Worm (Caenorhabditis elegans) whole organism, late embryonic: ENCODE results near the gene R151.2.

Experiments
- C08G9.2 ChIP-seq: sonication (generic microtip); optimal IDR thresholded peaks from 2 replicates; lab custom pipeline; 2016; ENCODE audit warnings: mild to moderate bottlenecking, missing genetic modification characterization, moderate library complexity, missing compliant biosample characterization
- C38D4.7 ChIP-seq: fragments of 200-800 bp; sonication (Bioruptor generic); optimal IDR thresholded peaks from 2 replicates; lab custom pipeline; 2018; ENCODE audit warnings: mild to moderate bottlenecking, missing genetic modification characterization, moderate library complexity, missing compliant biosample characterization
- F13H6.1 ChIP-seq: sonication (generic microtip); optimal IDR thresholded peaks from 2 replicates; lab custom pipeline; 2016; ENCODE audit warnings: missing genetic modification characterization, missing compliant biosample characterization
- K02D7.2 ChIP-seq: sonication (generic microtip); optimal IDR thresholded peaks from 2 replicates; lab custom pipeline; 2017; ENCODE audit warnings: mild to moderate bottlenecking, missing genetic modification characterization, missing compliant biosample characterization
- K09A11.1 ChIP-seq: sonication (generic microtip); optimal IDR thresholded peaks from 2 replicates; lab custom pipeline; 2017; ENCODE audit warnings: antibody characterized with exemption, mild to moderate bottlenecking, missing genetic modification characterization, missing compliant biosample characterization; ENCODE audit not compliant: insufficient read depth
- T23F11.4 ChIP-seq: fragments of 200-800 bp; sonication (Bioruptor generic); optimal IDR thresholded peaks from 2 replicates; lab custom pipeline; 2018; ENCODE audit warnings: mild to moderate bottlenecking, missing genetic modification characterization, missing compliant biosample characterization
- Y22D7AL.16 ChIP-seq: sonication (generic microtip); optimal IDR thresholded peaks from 2 replicates; lab custom pipeline; 2016; ENCODE audit warnings: missing genetic modification characterization, missing compliant biosample characterization
- ama-1 ChIP-seq: fragments of 150-350 bp; optimal IDR thresholded peaks from 2 replicates; lab custom pipeline; 2014
- ceh-18 ChIP-seq: sonication (generic microtip); optimal IDR thresholded peaks from 2 replicates; lab custom pipeline; 2016; ENCODE audit warnings: missing genetic modification characterization, missing compliant biosample characterization
- ceh-2 ChIP-seq: sonication (generic microtip); optimal IDR thresholded peaks from 2 replicates; lab custom pipeline; 2016; ENCODE audit warnings: missing genotype, missing genetic modification characterization, missing compliant biosample characterization
- ceh-22 ChIP-seq: sonication (generic microtip); optimal IDR thresholded peaks from 2 replicates; lab custom pipeline; 2017; ENCODE audit warnings: missing biosample characterization, missing genetic modification characterization
- ceh-24 ChIP-seq: sonication (generic microtip); optimal IDR thresholded peaks from 2 replicates; lab custom pipeline; 2016; ENCODE audit warnings: mild to moderate bottlenecking, missing genetic modification characterization, missing compliant biosample characterization
- ceh-30 ChIP-seq: fragments of 150-350 bp; optimal IDR thresholded peaks from 2 replicates; lab custom pipeline; 2014; ENCODE audit warnings: missing biosample characterization, missing genetic modification characterization
- ceh-31 ChIP-seq: sonication (generic microtip); optimal IDR thresholded peaks from 2 replicates; lab custom pipeline; 2016; ENCODE audit warnings: missing genetic modification characterization, missing compliant biosample characterization
- ceh-34 ChIP-seq: sonication (generic microtip); optimal IDR thresholded peaks from 2 replicates; lab custom pipeline; 2016; ENCODE audit warnings: mild to moderate bottlenecking, missing genetic modification characterization, missing compliant biosample characterization
- ceh-45 ChIP-seq: fragments of 200-800 bp; sonication (Bioruptor generic); IDR thresholded peaks from 2 replicates; pipeline ENCODE4 v1.3.6; 2022; ENCODE audit warnings: missing genetic modification reagents, missing genetic modification characterization, missing compliant biosample characterization
- ceh-6 ChIP-seq: fragments of 200-800 bp; sonication (Bioruptor generic); optimal IDR thresholded peaks from 2 replicates; lab custom pipeline; 2018; ENCODE audit warnings: mild to moderate bottlenecking, missing genetic modification characterization, missing compliant biosample characterization
- ceh-9 ChIP-seq: sonication (generic microtip); optimal IDR thresholded peaks from 2 replicates; lab custom pipeline; 2016; ENCODE audit warnings: mild to moderate bottlenecking, missing genetic modification characterization, inconsistent platforms, missing compliant biosample characterization
- che-1 ChIP-seq: sonication (generic microtip); optimal IDR thresholded peaks from 2 replicates; lab custom pipeline; 2016; ENCODE audit warnings: mild to moderate bottlenecking, missing genetic modification characterization, missing compliant biosample characterization
- dmd-4 ChIP-seq: sonication (generic microtip); optimal IDR thresholded peaks from 2 replicates; lab custom pipeline; 2016; ENCODE audit warnings: borderline replicate concordance, missing genetic modification characterization, missing compliant biosample characterization
- dve-1 ChIP-seq: sonication (generic microtip); optimal IDR thresholded peaks from 2 replicates; lab custom pipeline; 2017; ENCODE audit warnings: antibody characterized with exemption, mild to moderate bottlenecking, missing genetic modification characterization, missing compliant biosample characterization
- elt-2 ChIP-seq: sonication (generic microtip); optimal IDR thresholded peaks from 2 replicates; lab custom pipeline; 2016; ENCODE audit warnings: missing genetic modification reagents, missing genetic modification characterization, missing compliant biosample characterization
- ets-4 ChIP-seq: sonication (generic microtip); optimal IDR thresholded peaks from 2 replicates; lab custom pipeline; 2016; ENCODE audit warnings: missing genetic modification characterization, missing compliant biosample characterization
- eyg-1 ChIP-seq: sonication (generic microtip); optimal IDR thresholded peaks from 2 replicates; lab custom pipeline; 2016; ENCODE audit warnings: missing genotype, missing genetic modification characterization, missing compliant biosample characterization
- fkh-10 ChIP-seq: fragments of 150-350 bp; optimal IDR thresholded peaks from 2 replicates; lab custom pipeline; 2014; ENCODE audit warnings: missing biosample characterization, missing genetic modification reagents, missing genetic modification characterization
- fkh-6 ChIP-seq: sonication (generic microtip); optimal IDR thresholded peaks from 2 replicates; lab custom pipeline; 2016; ENCODE audit warnings: missing genetic modification characterization, missing compliant biosample characterization
- gmeb-2 ChIP-seq: sonication (generic microtip); optimal IDR thresholded peaks from 2 replicates; lab custom pipeline; 2016; ENCODE audit warnings: missing genetic modification characterization, inconsistent platforms, missing compliant biosample characterization
- hlh-13 ChIP-seq: fragments of 200-800 bp; sonication (Bioruptor generic); optimal IDR thresholded peaks from 2 replicates; lab custom pipeline; 2018; ENCODE audit warnings: mild to moderate bottlenecking, missing genetic modification characterization, missing compliant biosample characterization
- hlh-30 ChIP-seq: sonication (generic microtip); optimal IDR thresholded peaks from 2 replicates; lab custom pipeline; 2017; ENCODE audit warnings: antibody characterized with exemption, missing genetic modification characterization, missing compliant biosample characterization; ENCODE audit not compliant: insufficient read depth
- hlh-6 ChIP-seq: sonication (generic microtip); optimal IDR thresholded peaks from 2 replicates; lab custom pipeline; 2016; ENCODE audit warnings: missing genotype, missing genetic modification characterization, missing compliant biosample characterization
- mec-3 ChIP-seq: sonication (generic microtip); optimal IDR thresholded peaks from 2 replicates; lab custom pipeline; 2016; ENCODE audit warnings: borderline replicate concordance, missing genetic modification characterization, missing compliant biosample characterization
- nfya-1 ChIP-seq: sonication (generic microtip); optimal IDR thresholded peaks from 2 replicates; lab custom pipeline; 2017; ENCODE audit warnings: missing genetic modification characterization, mild to moderate bottlenecking, missing compliant biosample characterization, antibody characterized with exemption, moderate library complexity
- nhr-11 ChIP-seq: fragments of 150-350 bp; optimal IDR thresholded peaks from 2 replicates; lab custom pipeline; 2014; ENCODE audit warnings: missing biosample characterization, missing genetic modification characterization
- nhr-232 ChIP-seq: sonication (generic microtip); optimal IDR thresholded peaks from 2 replicates; lab custom pipeline; 2016; ENCODE audit warnings: missing genetic modification characterization, missing compliant biosample characterization
- npax-4 ChIP-seq: sonication (generic microtip); optimal IDR thresholded peaks from 2 replicates; lab custom pipeline; 2016; ENCODE audit warnings: missing genetic modification characterization, missing compliant biosample characterization
- pat-9 ChIP-seq: fragments of 200-800 bp; sonication (Bioruptor generic); optimal IDR thresholded peaks from 2 replicates; lab custom pipeline; 2018; ENCODE audit warnings: mild to moderate bottlenecking, missing genetic modification characterization, moderate library complexity, missing compliant biosample characterization
- ref-2 ChIP-seq: sonication (generic microtip); optimal IDR thresholded peaks from 2 replicates; lab custom pipeline; 2016; ENCODE audit warnings: missing genetic modification characterization, missing compliant biosample characterization
- rnt-1 ChIP-seq: sonication (generic microtip); optimal IDR thresholded peaks from 2 replicates; lab custom pipeline; 2016; ENCODE audit warnings: missing genetic modification characterization, missing compliant biosample characterization
- sdc-2 ChIP-seq: sonication (generic microtip); optimal IDR thresholded peaks from 2 replicates; lab custom pipeline; 2016; ENCODE audit warnings: missing genotype, missing genetic modification characterization, missing compliant biosample characterization
- sox-2 ChIP-seq: fragments of 200-800 bp; sonication (Bioruptor generic); IDR thresholded peaks from 2 replicates; pipeline ENCODE4 v1.3.6; 2022; ENCODE audit warnings: missing genetic modification reagents, missing genetic modification characterization, missing compliant biosample characterization
- sox-4 ChIP-seq: sonication (generic microtip); optimal IDR thresholded peaks from 2 replicates; lab custom pipeline; 2017; ENCODE audit warnings: mild to moderate bottlenecking, missing genetic modification characterization, inconsistent platforms, missing compliant biosample characterization
- tbx-2 ChIP-seq: sonication (generic microtip); optimal IDR thresholded peaks from 2 replicates; lab custom pipeline; 2016; ENCODE audit warnings: missing genetic modification characterization, missing compliant biosample characterization
- tbx-7 ChIP-seq: sonication (generic microtip); optimal IDR thresholded peaks from 2 replicates; lab custom pipeline; 2016; ENCODE audit warnings: missing genotype, missing genetic modification characterization, missing compliant biosample characterization
- ttx-3 ChIP-seq: sonication (generic microtip); optimal IDR thresholded peaks from 2 replicates; lab custom pipeline; 2016; ENCODE audit warnings: missing genetic modification reagents, missing genetic modification characterization, missing compliant biosample characterization
- unc-3 ChIP-seq, 2 experiments: fragments of 200-800 bp in 1 of 2; sonication (Bioruptor generic) in 1 of 2; sonication (generic microtip) in 1 of 2; conservative IDR thresholded peaks in 1 of 2; optimal IDR thresholded peaks in 1 of 2; 2 replicates each; pipeline versions ENCODE4 v1.3.6 to Lab custom; 2016 to 2022; ENCODE audit warnings: missing compliant biosample characterization in 2 of 2, missing genetic modification characterization in 2 of 2, missing genetic modification reagents in 1 of 2
- unc-42 ChIP-seq: sonication (generic microtip); optimal IDR thresholded peaks from 2 replicates; lab custom pipeline; 2016; ENCODE audit warnings: missing genotype, missing genetic modification characterization, missing compliant biosample characterization
- unc-55 ChIP-seq: sonication (generic microtip); optimal IDR thresholded peaks from 2 replicates; lab custom pipeline; 2017; ENCODE audit warnings: missing biosample characterization, missing genetic modification reagents, missing genetic modification characterization
- zip-5 ChIP-seq: sonication (generic microtip); optimal IDR thresholded peaks from 2 replicates; lab custom pipeline; 2016; ENCODE audit warnings: missing genetic modification characterization, missing compliant biosample characterization

R151.2 gene

ce11 chrIII:7184022-7184421 lies 25.7 kb upstream of the R151.2 start, which contains the start of gene yju-2:
Gene yju-2 (plus strand): TSS chrIII:7184336.
- peak; percentile 22 for TF ChIP-seq ets-4 (tag; lab: Kevin White, UChicago)
- TF ChIP-seq ceh-6 (GFP tag; lab: Kevin White, UChicago), result no peak
- TF ChIP-seq fkh-6 (tag; lab: Kevin White, UChicago), result no peak
- no peak for TF ChIP-seq K09A11.1 (tag; lab: Kevin White, UChicago)
- no peak for TF ChIP-seq ttx-3 (tag; lab: Kevin White, UChicago)
- no peak for TF ChIP-seq nhr-232 (tag; lab: Kevin White, UChicago)
- peak; percentile 14 for TF ChIP-seq unc-42
- TF ChIP-seq ceh-24 (tag; lab: Kevin White, UChicago), result no peak
- TF ChIP-seq F13H6.1 (tag; lab: Kevin White, UChicago), result no peak
- TF ChIP-seq sox-2 (GFP tag; lab: Robert Waterston, UW), result no peak
- TF ChIP-seq nhr-11, result no peak
- no peak for TF ChIP-seq T23F11.4
- no peak for TF ChIP-seq rnt-1 (tag; lab: Kevin White, UChicago)
- TF ChIP-seq ceh-31, result peak; percentile 66
- TF ChIP-seq ref-2 (tag; lab: Kevin White, UChicago), result peak; percentile 47
- peak; percentile 27 for TF ChIP-seq nfya-1 (tag; lab: Kevin White, UChicago)
- TF ChIP-seq ceh-30 (tag; lab: Kevin White, UChicago), result no peak
- TF ChIP-seq ceh-45, result no peak
- peak; percentile 57 for TF ChIP-seq tbx-2
- TF ChIP-seq ama-1 (lab: Kevin White, UChicago), result no peak
- peak; percentile 2 for TF ChIP-seq sdc-2 (tag; lab: Kevin White, UChicago)
- TF ChIP-seq ceh-9, result no peak
- no peak for TF ChIP-seq dve-1 (tag; lab: Kevin White, UChicago)
- no peak for TF ChIP-seq mec-3 (tag; lab: Kevin White, UChicago)
- TF ChIP-seq unc-3 (GFP tag; conservative IDR thresholded peaks at IDR 0.05; lab: Robert Waterston, UW), result no peak
- TF ChIP-seq unc-3 (tag; optimal IDR thresholded peaks at IDR 0.05; lab: Kevin White, UChicago), result no peak
- no peak for TF ChIP-seq hlh-6
- no peak for TF ChIP-seq tbx-7
- no peak for TF ChIP-seq gmeb-2 (tag; lab: Kevin White, UChicago)
- TF ChIP-seq pat-9 (tag; lab: Kevin White, UChicago), result no peak
- no peak for TF ChIP-seq hlh-30 (tag; lab: Kevin White, UChicago)
- TF ChIP-seq K02D7.2 (tag; lab: Kevin White, UChicago), result no peak
- no peak for TF ChIP-seq Y22D7AL.16
- TF ChIP-seq ceh-18, result no peak
- TF ChIP-seq che-1, result no peak
- peak; percentile 21 for TF ChIP-seq C08G9.2 (tag; lab: Kevin White, UChicago)
- TF ChIP-seq hlh-13, result no peak
- no peak for TF ChIP-seq elt-2 (tag; lab: Kevin White, UChicago)
- TF ChIP-seq eyg-1 (tag; lab: Kevin White, UChicago), result no peak
- no peak for TF ChIP-seq npax-4
- TF ChIP-seq unc-55 (GFP tag; lab: Kevin White, UChicago), result no peak
- no peak for TF ChIP-seq sox-4
- no peak for TF ChIP-seq fkh-10 (GFP tag; lab: Kevin White, UChicago)
- no peak for TF ChIP-seq ceh-22 (tag; lab: Kevin White, UChicago)
- no peak for TF ChIP-seq C38D4.7 (GFP tag; lab: Kevin White, UChicago)
- TF ChIP-seq ceh-2 (tag; lab: Kevin White, UChicago), result peak; percentile 51
- TF ChIP-seq dmd-4 (tag; lab: Kevin White, UChicago), result no peak
- TF ChIP-seq ceh-34, result no peak
- TF ChIP-seq zip-5, result peak; percentile 26
